Worm (Caenorhabditis elegans) whole organism, mixed stage, embryonic: ENCODE data around the gene tag-10.

Source experiments
- blmp-1 ChIP-seq: fragments of 150-350 bp; optimal IDR thresholded peaks from 2 replicates; lab custom pipeline; 2014; ENCODE audit warnings: missing biosample characterization, missing genetic modification characterization
- ces-1 ChIP-seq: fragments of 150-350 bp; optimal IDR thresholded peaks from 2 replicates; lab custom pipeline; 2014; ENCODE audit warnings: missing biosample characterization, missing genetic modification reagents, missing genetic modification characterization
- lin-13 ChIP-seq: fragments of 150-350 bp; optimal IDR thresholded peaks from 2 replicates; lab custom pipeline; 2014; ENCODE audit warnings: missing biosample characterization, missing genetic modification characterization
- lin-32 ChIP-seq: fragments of 200-800 bp; sonication (Bioruptor generic); optimal IDR thresholded peaks from 2 replicates; lab custom pipeline; 2018; ENCODE audit warnings: mild to moderate bottlenecking, missing genetic modification characterization, missing compliant biosample characterization
- mep-1 ChIP-seq: fragments of 150-350 bp; optimal IDR thresholded peaks from 2 replicates; lab custom pipeline; 2017; ENCODE audit warnings: missing biosample characterization, missing genetic modification reagents, missing genetic modification characterization, inconsistent platforms
- mls-2 ChIP-seq: sonication (generic microtip); optimal IDR thresholded peaks from 2 replicates; lab custom pipeline; 2016; ENCODE audit warnings: mild to moderate bottlenecking, missing genetic modification characterization, moderate library complexity, missing compliant biosample characterization
- nhr-12 ChIP-seq: fragments of 150-350 bp; optimal IDR thresholded peaks from 2 replicates; lab custom pipeline; 2014; ENCODE audit warnings: missing biosample characterization, missing genetic modification characterization
- nhr-76 ChIP-seq: sonication (generic microtip); optimal IDR thresholded peaks from 2 replicates; lab custom pipeline; 2017; ENCODE audit warnings: missing biosample characterization, missing genetic modification characterization
- snpc-4 ChIP-seq: fragments of 150-350 bp; optimal IDR thresholded peaks from 2 replicates; lab custom pipeline; 2014; ENCODE audit warnings: missing biosample characterization, missing genetic modification characterization
- sptf-1 ChIP-seq: sonication (generic microtip); optimal IDR thresholded peaks from 2 replicates; lab custom pipeline; 2017; ENCODE audit warnings: mild to moderate bottlenecking, missing genetic modification characterization, moderate library complexity, missing compliant biosample characterization
- tbx-8 ChIP-seq: fragments of 200-800 bp; sonication (Bioruptor generic); optimal IDR thresholded peaks from 2 replicates; lab custom pipeline; 2018; ENCODE audit warnings: mild to moderate bottlenecking, missing genetic modification characterization, moderate library complexity, missing compliant biosample characterization
- unc-39 ChIP-seq: fragments of 150-350 bp; optimal IDR thresholded peaks from 2 replicates; lab custom pipeline; 2014; ENCODE audit warnings: missing biosample characterization, missing genetic modification characterization
- unc-62 ChIP-seq: fragments of 150-350 bp; optimal IDR thresholded peaks from 2 replicates; lab custom pipeline; 2014; ENCODE audit warnings: missing biosample characterization, missing genetic modification reagents, missing genetic modification characterization

ce11 chrII:13637464-13637863, 5.1 kb downstream of the tag-10 start:
- TF ChIP-seq ces-1 (GFP tag; lab: Kevin White, UChicago) (no peak), sptf-1 (tag; lab: Kevin White, UChicago) (no peak), snpc-4 (tag; lab: Kevin White, UChicago) (no peak), unc-62 (no peak), nhr-76 (tag; lab: Kevin White, UChicago) (no peak), blmp-1 (tag; lab: Kevin White, UChicago) (no peak), mep-1 (tag; lab: Kevin White, UChicago) (no peak), unc-39 (no peak), nhr-12 (no peak), mls-2 (tag; lab: Kevin White, UChicago) (no peak), tbx-8 (GFP tag; lab: Kevin White, UChicago) (no peak), lin-32 (GFP tag; lab: Kevin White, UChicago) (no peak), lin-13 (tag; lab: Kevin White, UChicago) (no peak)
